Fruit fly (Drosophila melanogaster): ENCODE data around the gene CG3081.

Gene CG3081

dm6 chrX:4649751-4650150 lies 6.0 kb upstream of the CG3081 start, which contains the start of the genes Cbp80 and Torsin (continued):
- TF ChIP-seq CG14860 (GFP tag; IDR thresholded peaks at IDR 0.05; ENCODE audit: partially characterized antibody) (peak; percentile 94), hbn (GFP tag; IDR thresholded peaks at IDR 0.05; ENCODE audit: partially characterized antibody) (peak; percentile 79), CG2116 (GFP tag; optimal IDR thresholded peaks at IDR 0.05) (peak; percentile 77), Gsc (GFP tag; IDR thresholded peaks at IDR 0.05) (no peak), CG6654 (GFP tag; optimal IDR thresholded peaks at IDR 0.05) (no peak), Nf-YC (tag; optimal IDR thresholded peaks at IDR 0.05) (peak; percentile 20), CG4854 (GFP tag; optimal IDR thresholded peaks at IDR 0.05) (no peak), fd3F (GFP tag; optimal IDR thresholded peaks at IDR 0.05) (no peak), CG31441 (GFP tag; IDR thresholded peaks at IDR 0.05) (no peak), cg (GFP tag; optimal IDR thresholded peaks at IDR 0.05) (no peak), CG1603 (tag; optimal IDR thresholded peaks at IDR 0.05) (peak; percentile 74), unc-4 (GFP tag; IDR thresholded peaks at IDR 0.05; ENCODE audit: partially characterized antibody) (peak; percentile 83), nerfin-1 (tag; optimal IDR thresholded peaks at IDR 0.05) (peak; percentile 68), D (optimal IDR thresholded peaks at IDR 0.05) (peak; percentile 19), D (GFP tag; optimal IDR thresholded peaks at IDR 0.05) (no peak), btn (GFP tag; optimal IDR thresholded peaks at IDR 0.05) (no peak), dati (GFP tag; IDR thresholded peaks at IDR 0.05) (no peak), CG6813 (GFP tag; optimal IDR thresholded peaks at IDR 0.05) (no peak), unpg (GFP tag; optimal IDR thresholded peaks at IDR 0.05) (no peak), CG14014 (GFP tag; IDR thresholded peaks at IDR 0.05) (no peak), fd96Cb (tag; optimal IDR thresholded peaks at IDR 0.05) (no peak), CG30403 (GFP tag; optimal IDR thresholded peaks at IDR 0.05) (no peak), ind (GFP tag; optimal IDR thresholded peaks at IDR 0.05) (no peak), Med (GFP tag) (peak; percentile 81), CG2129 (GFP tag; IDR thresholded peaks at IDR 0.05; ENCODE audit: partially characterized antibody) (peak; percentile 67), CG3838 (GFP tag; optimal IDR thresholded peaks at IDR 0.05) (no peak), kah (GFP tag; optimal IDR thresholded peaks at IDR 0.05) (no peak), CG7839 (tag; optimal IDR thresholded peaks at IDR 0.05) (no peak), sug (tag; optimal IDR thresholded peaks at IDR 0.05) (no peak), zf30C (GFP tag; optimal IDR thresholded peaks at IDR 0.05) (no peak), CG13624 (GFP tag; optimal IDR thresholded peaks at IDR 0.05) (no peak), CG30020 (tag; optimal IDR thresholded peaks at IDR 0.05) (peak; percentile 7), CG5953 (GFP tag; IDR thresholded peaks at IDR 0.05) (no peak), H2.0 (GFP tag; IDR thresholded peaks at IDR 0.05) (0 out of 2 replicates have a peak, but pooled peaks have one; percentile 16), kni (GFP tag; optimal IDR thresholded peaks at IDR 0.05) (no peak), ATbp (GFP tag; optimal IDR thresholded peaks at IDR 0.05) (no peak), fru (optimal IDR thresholded peaks at IDR 0.05) (no peak), CG15514 (GFP tag; optimal IDR thresholded peaks at IDR 0.05) (peak; percentile 9), Mes4 (GFP tag; optimal IDR thresholded peaks at IDR 0.05) (no peak), Ssrp (tag; optimal IDR thresholded peaks at IDR 0.05) (no peak), slbo (GFP tag; IDR thresholded peaks at IDR 0.05) (peak; percentile 48; the same call in 1 of the 2 replicates), Fer2 (tag; optimal IDR thresholded peaks at IDR 0.05) (no peak), CG17568 (GFP tag; optimal IDR thresholded peaks at IDR 0.05) (no peak), ci (GFP tag; IDR thresholded peaks at IDR 0.05) (no peak), Bgb (GFP tag; IDR thresholded peaks at IDR 0.05; ENCODE audit: partially characterized antibody) (peak; percentile 85), CG10321 (GFP tag; IDR thresholded peaks at IDR 0.05) (no peak), NC2β (GFP tag; optimal IDR thresholded peaks at IDR 0.05) (no peak), pnt (GFP tag; optimal IDR thresholded peaks at IDR 0.05) (no peak), Sin3A (optimal IDR thresholded peaks at IDR 0.05) (no peak), CG10147 (GFP tag; optimal IDR thresholded peaks at IDR 0.05) (peak; percentile 1), vnd (GFP tag; IDR thresholded peaks at IDR 0.05; ENCODE audit: partially characterized antibody) (peak; percentile 93)

Measured in whole organism, embryonic.